Worm (Caenorhabditis elegans): ENCODE data around the gene ctsa-1.1.

Gene ctsa-1.1

DNA sequence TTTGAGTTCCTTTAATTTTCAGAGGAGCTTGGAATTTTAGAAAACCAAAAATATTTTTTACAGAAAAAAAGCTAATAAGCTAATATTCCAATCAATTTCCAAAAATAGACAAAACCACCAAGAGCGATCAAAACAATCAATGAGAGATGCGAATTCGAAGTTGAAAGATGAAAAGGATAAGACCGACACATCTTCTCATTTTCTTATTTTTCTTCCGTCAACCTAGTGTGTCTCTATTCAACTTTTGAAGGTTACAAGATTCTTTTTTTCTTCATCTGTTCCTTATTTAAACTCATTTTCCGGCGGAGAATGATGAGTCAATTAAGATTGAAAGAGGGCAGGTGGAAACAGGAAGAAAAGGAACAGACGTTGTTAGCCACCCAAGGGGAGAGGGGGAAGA is 30.2 kb downstream of the ctsa-1.1 start:
- TF ChIP-seq nhr-76 (tag; optimal IDR thresholded peaks at IDR 0.05) (no peak), sptf-1 (tag; optimal IDR thresholded peaks at IDR 0.05) (no peak), mab-5 (tag; optimal IDR thresholded peaks at IDR 0.05) (no peak), ces-1 (GFP tag; optimal IDR thresholded peaks at IDR 0.05) (no peak), ceh-83 (GFP tag; optimal IDR thresholded peaks at IDR 0.05) (no peak), elt-3 (tag; optimal IDR thresholded peaks at IDR 0.05) (no peak)

DNA sequence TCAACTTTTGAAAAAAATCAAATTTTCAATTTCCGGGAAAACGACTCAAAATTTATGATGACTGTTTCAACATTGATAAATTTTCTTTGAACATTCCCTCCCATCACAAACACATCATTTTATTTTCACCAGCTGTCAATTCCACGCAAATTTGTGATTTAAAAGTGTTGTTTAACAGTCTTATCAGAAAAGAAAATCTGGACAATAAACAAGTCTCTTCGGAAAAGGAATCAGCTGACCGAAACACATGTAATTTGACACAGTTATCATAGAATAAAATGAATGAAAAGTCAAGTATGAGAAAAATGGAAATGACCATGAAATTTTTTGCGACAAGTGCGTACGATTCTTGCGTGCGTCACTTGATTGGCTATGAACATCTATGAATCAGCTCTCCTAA is 31.6 kb downstream of the ctsa-1.1 start:
- TF ChIP-seq elt-3 (tag; optimal IDR thresholded peaks at IDR 0.05) = no peak
- no peak for TF ChIP-seq mep-1 (tag; optimal IDR thresholded peaks at IDR 0.05)
- no peak for TF ChIP-seq tbx-8 (GFP tag; optimal IDR thresholded peaks at IDR 0.05)
- no peak for TF ChIP-seq ces-1 (GFP tag; optimal IDR thresholded peaks at IDR 0.05)
- no peak for TF ChIP-seq sptf-1 (tag; optimal IDR thresholded peaks at IDR 0.05)
- no peak for TF ChIP-seq zip-8 (tag; optimal IDR thresholded peaks at IDR 0.05)
- no peak for TF ChIP-seq nhr-12 (tag; optimal IDR thresholded peaks at IDR 0.05)
- no peak for TF ChIP-seq lin-13 (tag; optimal IDR thresholded peaks at IDR 0.05)
- TF ChIP-seq M03D4.4 (tag; optimal IDR thresholded peaks at IDR 0.05) = no peak
- TF ChIP-seq bed-3 (GFP tag; optimal IDR thresholded peaks at IDR 0.05) = no peak
- no peak for TF ChIP-seq blmp-1 (tag; optimal IDR thresholded peaks at IDR 0.05)
- TF ChIP-seq ztf-11 (tag; optimal IDR thresholded peaks at IDR 0.05) = no peak
- no peak for TF ChIP-seq snpc-4 (tag; optimal IDR thresholded peaks at IDR 0.05)
- TF ChIP-seq elt-1 (tag; optimal IDR thresholded peaks at IDR 0.05; ENCODE audit: borderline replicate concordance, insufficient read depth) = no peak
- TF ChIP-seq mab-5 (tag; optimal IDR thresholded peaks at IDR 0.05) = no peak
- TF ChIP-seq ham-2 (GFP tag; optimal IDR thresholded peaks at IDR 0.05) = no peak
- TF ChIP-seq cnd-1 (tag; optimal IDR thresholded peaks at IDR 0.05) = no peak
- TF ChIP-seq unc-39 (tag; optimal IDR thresholded peaks at IDR 0.05) = no peak
- no peak for TF ChIP-seq mls-2 (tag; optimal IDR thresholded peaks at IDR 0.05)

DNA sequence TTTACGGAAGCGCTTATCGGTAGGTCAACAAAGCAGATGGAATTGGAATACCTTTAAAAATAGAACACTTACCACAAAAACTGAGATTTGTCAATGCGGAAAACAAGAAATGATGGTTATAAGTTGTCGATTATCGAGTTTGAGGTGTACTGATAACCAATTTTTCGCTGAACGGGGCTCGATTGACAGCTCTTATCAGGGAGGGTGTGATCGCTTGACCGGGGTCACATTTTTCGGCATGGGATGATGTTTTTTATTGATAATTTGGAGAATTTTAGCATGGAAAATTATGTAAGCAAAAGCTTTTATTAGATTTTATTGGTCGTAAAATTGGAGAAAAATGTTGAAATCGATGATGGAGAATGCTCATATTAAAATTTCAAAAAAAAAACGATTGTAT is 32.4 kb downstream of the ctsa-1.1 start:
- no peak for TF ChIP-seq ces-1 (GFP tag; optimal IDR thresholded peaks at IDR 0.05)
- no peak for TF ChIP-seq mab-5 (tag; optimal IDR thresholded peaks at IDR 0.05)
- no peak for TF ChIP-seq lin-13 (tag; optimal IDR thresholded peaks at IDR 0.05)
- TF ChIP-seq nhr-237 (tag; optimal IDR thresholded peaks at IDR 0.05) = no peak
- no peak for TF ChIP-seq lin-32 (GFP tag; optimal IDR thresholded peaks at IDR 0.05)
- no peak for TF ChIP-seq unc-39 (tag; optimal IDR thresholded peaks at IDR 0.05)
- TF ChIP-seq snpc-4 (tag; optimal IDR thresholded peaks at IDR 0.05) = no peak
- TF ChIP-seq lsy-2 (tag; optimal IDR thresholded peaks at IDR 0.05) = no peak
- no peak for TF ChIP-seq drap-1 (GFP tag; optimal IDR thresholded peaks at IDR 0.05)
- TF ChIP-seq ztf-11 (tag; optimal IDR thresholded peaks at IDR 0.05) = no peak
- TF ChIP-seq tbx-8 (GFP tag; optimal IDR thresholded peaks at IDR 0.05) = no peak
- no peak for TF ChIP-seq unc-62 (GFP tag; optimal IDR thresholded peaks at IDR 0.05)
- TF ChIP-seq elt-1 (tag; optimal IDR thresholded peaks at IDR 0.05; ENCODE audit: borderline replicate concordance, insufficient read depth) = no peak
- no peak for TF ChIP-seq nhr-2 (tag; optimal IDR thresholded peaks at IDR 0.05)
- no peak for TF ChIP-seq elt-3 (tag; optimal IDR thresholded peaks at IDR 0.05)
- no peak for TF ChIP-seq sptf-1 (tag; optimal IDR thresholded peaks at IDR 0.05)
- no peak for TF ChIP-seq blmp-1 (tag; optimal IDR thresholded peaks at IDR 0.05)
- no peak for TF ChIP-seq pha-4 (tag; optimal IDR thresholded peaks at IDR 0.05)
- no peak for TF ChIP-seq ham-2 (GFP tag; optimal IDR thresholded peaks at IDR 0.05)

DNA sequence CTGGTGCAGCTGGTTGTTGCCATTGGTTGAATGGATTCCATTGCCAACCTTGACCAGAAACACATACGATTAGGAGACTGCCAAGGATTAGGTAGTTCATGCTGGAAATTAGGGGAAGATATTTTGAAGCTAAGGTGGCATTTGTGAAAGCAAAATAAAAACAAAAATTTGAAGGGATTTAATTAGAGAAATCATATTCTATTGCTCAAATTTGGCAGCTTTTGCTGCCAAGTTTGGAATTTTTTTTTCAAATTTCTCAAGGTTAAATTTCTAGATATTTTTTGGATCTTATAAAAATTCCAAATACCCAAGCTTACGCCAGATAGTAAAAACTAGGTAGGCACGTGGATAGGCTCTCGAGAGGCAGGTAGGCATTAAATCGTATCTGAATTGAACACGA is 33.8 kb downstream of the ctsa-1.1 start, which contains the start of gene F26G1.5:
Gene F26G1.5 (minus strand): TSS at position 101 of the 400 bp plus-strand sequence.
- TF ChIP-seq flh-1 (GFP tag; optimal IDR thresholded peaks at IDR 0.05) = no peak
- TF ChIP-seq ceh-83 (GFP tag; optimal IDR thresholded peaks at IDR 0.05) = no peak
- TF ChIP-seq M03D4.4 (tag; optimal IDR thresholded peaks at IDR 0.05) = no peak
- no peak for TF ChIP-seq sptf-1 (tag; optimal IDR thresholded peaks at IDR 0.05)
- TF ChIP-seq tbx-8 (GFP tag; optimal IDR thresholded peaks at IDR 0.05) = no peak
- TF ChIP-seq ceh-43 (GFP tag; optimal IDR thresholded peaks at IDR 0.05) = no peak
- TF ChIP-seq lin-32 (GFP tag; optimal IDR thresholded peaks at IDR 0.05) = no peak

- TF ChIP-seq lin-13 (tag; optimal IDR thresholded peaks at IDR 0.05) = no peak
- no peak for TF ChIP-seq nhr-12 (tag; optimal IDR thresholded peaks at IDR 0.05)
- no peak for TF ChIP-seq mab-5 (tag; optimal IDR thresholded peaks at IDR 0.05)
- TF ChIP-seq ztf-11 (tag; optimal IDR thresholded peaks at IDR 0.05) = no peak
- TF ChIP-seq hlh-1 (tag; optimal IDR thresholded peaks at IDR 0.05) = no peak
- TF ChIP-seq elt-1 (tag; optimal IDR thresholded peaks at IDR 0.05; ENCODE audit: borderline replicate concordance, insufficient read depth) = no peak
- no peak for TF ChIP-seq snpc-4 (tag; optimal IDR thresholded peaks at IDR 0.05)
- no peak for TF ChIP-seq unc-39 (tag; optimal IDR thresholded peaks at IDR 0.05)
- no peak for TF ChIP-seq zip-8 (tag; optimal IDR thresholded peaks at IDR 0.05)
Measured at ce11 chrII:4772441-4772840, 35.0 kb downstream of the ctsa-1.1 start.

Measured in whole organism, mixed stage, embryonic.